Worm (Caenorhabditis elegans) whole organism, L4 larva: Measurements from ENCODE around the gene nono-1.

Experiments
- D1046.2 ChIP-seq: fragments of 200-800 bp; sonication (Bioruptor generic); IDR thresholded peaks from 2 replicates; pipeline ENCODE4 v1.3.6; 2022; ENCODE audit warnings: missing genetic modification characterization, missing compliant biosample characterization
- F49E8.2 ChIP-seq: sonication (generic microtip); optimal IDR thresholded peaks from 2 replicates; lab custom pipeline; 2016; ENCODE audit warnings: missing compliant biosample characterization, mild to moderate bottlenecking, missing genetic modification characterization, borderline replicate concordance
- T20F7.1 ChIP-seq: fragments of 200-800 bp; sonication (Bioruptor generic); optimal IDR thresholded peaks from 2 replicates; lab custom pipeline; 2018; ENCODE audit warnings: mild to moderate bottlenecking, missing genetic modification characterization, missing compliant biosample characterization
- T26A8.4 ChIP-seq: fragments of 200-800 bp; sonication (Bioruptor generic); IDR thresholded peaks from 2 replicates; pipeline ENCODE4 v1.3.6; 2022; ENCODE audit warnings: missing genetic modification characterization, missing compliant biosample characterization
- Y105C5A.15 ChIP-seq: fragments of 200-800 bp; sonication (Bioruptor generic); IDR thresholded peaks from 2 replicates; pipeline ENCODE4 v1.3.6; 2022; ENCODE audit warnings: missing genetic modification characterization, missing compliant biosample characterization
- Y48G9A.11 ChIP-seq: fragments of 200-800 bp; sonication (Bioruptor generic); IDR thresholded peaks from 2 replicates; pipeline ENCODE4 v1.3.6; 2022; ENCODE audit warnings: missing genetic modification reagents, missing genetic modification characterization, missing compliant biosample characterization
- Y5F2A.4 ChIP-seq: fragments of 200-800 bp; sonication (Bioruptor generic); optimal IDR thresholded peaks from 2 replicates; lab custom pipeline; 2018; ENCODE audit warnings: mild to moderate bottlenecking, missing genetic modification characterization, missing compliant biosample characterization
- Y75B8A.6 ChIP-seq: fragments of 200-800 bp; sonication (Bioruptor generic); IDR thresholded peaks from 2 replicates; pipeline ENCODE4 v1.3.6; 2022; ENCODE audit warnings: missing genetic modification reagents, missing genetic modification characterization, missing compliant biosample characterization
- ZK546.5 ChIP-seq, 2 experiments: sonication (generic microtip); optimal IDR thresholded peaks; 2 replicates each; lab custom pipeline; 2017; ENCODE audit warnings: missing biosample characterization in 2 of 2, missing genetic modification characterization in 2 of 2
- aly-2 ChIP-seq: sonication (generic microtip); optimal IDR thresholded peaks from 2 replicates; lab custom pipeline; 2018; ENCODE audit warnings: missing biosample characterization, missing genetic modification characterization
- attf-4 ChIP-seq: sonication (generic microtip); optimal IDR thresholded peaks from 3 replicates; lab custom pipeline; 2017; ENCODE audit warnings: missing biosample characterization, missing genetic modification characterization
- ceh-20 ChIP-seq: fragments of 200-800 bp; sonication (Bioruptor generic); IDR thresholded peaks from 2 replicates; pipeline ENCODE4 v1.3.6; 2022; ENCODE audit warnings: missing genetic modification reagents, missing genetic modification characterization, missing compliant biosample characterization
- ceh-32 ChIP-seq: sonication (generic microtip); optimal IDR thresholded peaks from 2 replicates; lab custom pipeline; 2016; ENCODE audit warnings: mild to moderate bottlenecking, missing genetic modification characterization, missing compliant biosample characterization; ENCODE audit not compliant: poor library complexity
- ceh-44 ChIP-seq: fragments of 200-800 bp; sonication (Bioruptor generic); IDR thresholded peaks from 2 replicates; pipeline ENCODE4 v1.3.6; 2022; ENCODE audit warnings: missing genetic modification reagents, missing genetic modification characterization, missing compliant biosample characterization
- ceh-62 ChIP-seq: sonication (generic microtip); optimal IDR thresholded peaks from 2 replicates; lab custom pipeline; 2017; ENCODE audit warnings: missing biosample characterization, missing genetic modification characterization
- ces-1 ChIP-seq: fragments of 150-350 bp; sonication (generic microtip); optimal IDR thresholded peaks from 4 replicates; lab custom pipeline; 2014; ENCODE audit warnings: missing biosample characterization, missing genetic modification reagents, missing genetic modification characterization
- cey-2 ChIP-seq: sonication (generic microtip); optimal IDR thresholded peaks from 3 replicates; lab custom pipeline; 2017; ENCODE audit warnings: missing genetic modification characterization, mild to moderate bottlenecking, missing compliant biosample characterization, antibody characterized with exemption, borderline replicate concordance; ENCODE audit not compliant: insufficient read depth
- ctbp-1 ChIP-seq: fragments of 200-800 bp; sonication (Bioruptor generic); IDR thresholded peaks from 2 replicates; pipeline ENCODE4 v1.3.6; 2022; ENCODE audit warnings: missing genetic modification reagents, missing genetic modification characterization, missing compliant biosample characterization
- daf-12 ChIP-seq: fragments of 150-350 bp; optimal IDR thresholded peaks from 2 replicates; lab custom pipeline; 2014; ENCODE audit warnings: missing biosample characterization, missing genetic modification reagents, missing genetic modification characterization
- daf-19 ChIP-seq: fragments of 200-800 bp; sonication (Bioruptor generic); conservative IDR thresholded peaks from 2 replicates; pipeline ENCODE4 v1.3.6; 2022; ENCODE audit warnings: missing genetic modification characterization, missing compliant biosample characterization
- dmd-9 ChIP-seq: fragments of 200-800 bp; sonication (Bioruptor generic); IDR thresholded peaks from 2 replicates; pipeline ENCODE4 v1.3.6; 2022; ENCODE audit warnings: missing genetic modification reagents, missing genetic modification characterization, missing compliant biosample characterization
- duxl-1 ChIP-seq: sonication (generic microtip); optimal IDR thresholded peaks from 2 replicates; lab custom pipeline; 2016; ENCODE audit warnings: mild to moderate bottlenecking, missing genetic modification characterization, moderate library complexity, missing compliant biosample characterization; ENCODE audit not compliant: poor library complexity
- fos-1 ChIP-seq: fragments of 150-350 bp; optimal IDR thresholded peaks from 2 replicates; lab custom pipeline; 2014; ENCODE audit warnings: missing biosample characterization, missing genetic modification characterization
- hlh-30 ChIP-seq: sonication (generic microtip); optimal IDR thresholded peaks from 2 replicates; lab custom pipeline; 2017; ENCODE audit warnings: antibody characterized with exemption, mild to moderate bottlenecking, missing genetic modification characterization, missing compliant biosample characterization; ENCODE audit not compliant: insufficient read depth
- lim-7 ChIP-seq: fragments of 200-800 bp; sonication (Bioruptor generic); IDR thresholded peaks from 2 replicates; pipeline ENCODE4 v1.3.6; 2022; ENCODE audit warnings: missing genetic modification characterization, missing compliant biosample characterization
- lin-13 ChIP-seq: fragments of 150-350 bp; optimal IDR thresholded peaks from 2 replicates; lab custom pipeline; 2014; ENCODE audit warnings: missing biosample characterization, missing genetic modification reagents, missing genetic modification characterization
- lin-29 ChIP-seq: fragments of 200-800 bp; sonication (Bioruptor generic); IDR thresholded peaks from 2 replicates; pipeline ENCODE4 v1.3.6; 2022; ENCODE audit warnings: missing genetic modification reagents, missing genetic modification characterization, missing compliant biosample characterization
- lin-38 ChIP-seq: fragments of 200-800 bp; sonication (Bioruptor generic); IDR thresholded peaks from 2 replicates; pipeline ENCODE4 v1.3.6; 2022; ENCODE audit warnings: missing genetic modification reagents, missing genetic modification characterization, missing compliant biosample characterization
- madf-5 ChIP-seq, 2 experiments: fragments of 200-800 bp; sonication (Bioruptor generic); IDR thresholded peaks; 2 replicates each; pipeline ENCODE4 v1.3.6; 2022; ENCODE audit warnings: missing compliant biosample characterization in 2 of 2, missing genetic modification characterization in 2 of 2
- madf-9 ChIP-seq: fragments of 200-800 bp; sonication (Bioruptor generic); conservative IDR thresholded peaks from 2 replicates; pipeline ENCODE4 v1.3.6; 2022; ENCODE audit warnings: missing genetic modification reagents, missing genetic modification characterization, missing compliant biosample characterization
- mdl-1 ChIP-seq, 2 experiments: fragments of 150-350 bp in 1 of 2; sonication (generic microtip) in 1 of 2; optimal IDR thresholded peaks; 2 replicates each; lab custom pipeline; 2014 to 2017; ENCODE audit warnings: missing biosample characterization in 2 of 2, missing genetic modification characterization in 2 of 2
- mdt-29 ChIP-seq: fragments of 200-800 bp; sonication (Bioruptor generic); IDR thresholded peaks from 2 replicates; pipeline ENCODE4 v1.3.6; 2022; ENCODE audit warnings: missing genetic modification reagents, missing genetic modification characterization, missing compliant biosample characterization
- mes-2 ChIP-seq: sonication (generic microtip); optimal IDR thresholded peaks from 2 replicates; lab custom pipeline; 2016; ENCODE audit warnings: missing genotype, mild to moderate bottlenecking, missing genetic modification characterization, missing compliant biosample characterization; ENCODE audit not compliant: poor library complexity, severe bottlenecking
- mxl-2 ChIP-seq: fragments of 200-800 bp; sonication (Bioruptor generic); conservative IDR thresholded peaks from 2 replicates; pipeline ENCODE4 v1.3.6; 2022; ENCODE audit warnings: missing genetic modification reagents, missing genetic modification characterization, missing compliant biosample characterization
- nhr-11 ChIP-seq: fragments of 150-350 bp; optimal IDR thresholded peaks from 2 replicates; lab custom pipeline; 2014; ENCODE audit warnings: missing biosample characterization, missing genetic modification characterization
- nhr-111 ChIP-seq: fragments of 200-800 bp; sonication (Bioruptor generic); optimal IDR thresholded peaks from 2 replicates; lab custom pipeline; 2018; ENCODE audit warnings: mild to moderate bottlenecking, missing genetic modification characterization, missing compliant biosample characterization
- nhr-237 ChIP-seq: sonication (generic microtip); optimal IDR thresholded peaks from 2 replicates; lab custom pipeline; 2017; ENCODE audit warnings: missing biosample characterization, missing genetic modification characterization
- nhr-25 ChIP-seq: sonication (generic microtip); optimal IDR thresholded peaks from 2 replicates; lab custom pipeline; 2017; ENCODE audit warnings: missing genetic modification characterization, mild to moderate bottlenecking, missing compliant biosample characterization, antibody characterized with exemption, moderate library complexity, borderline replicate concordance; ENCODE audit not compliant: insufficient read depth
- snpc-4 ChIP-seq: fragments of 150-350 bp; optimal IDR thresholded peaks from 2 replicates; lab custom pipeline; 2014; ENCODE audit warnings: missing biosample characterization, missing genetic modification characterization
- spr-1 ChIP-seq: sonication (generic microtip); optimal IDR thresholded peaks from 2 replicates; lab custom pipeline; 2016; ENCODE audit warnings: mild to moderate bottlenecking, missing genetic modification characterization, missing compliant biosample characterization
- spr-3 ChIP-seq: fragments of 200-800 bp; sonication (Bioruptor generic); optimal IDR thresholded peaks from 2 replicates; lab custom pipeline; 2018; ENCODE audit warnings: mild to moderate bottlenecking, missing genetic modification characterization, missing compliant biosample characterization
- tra-1 ChIP-seq: fragments of 200-800 bp; sonication (Bioruptor generic); IDR thresholded peaks from 2 replicates; pipeline ENCODE4 v1.3.6; 2022; ENCODE audit warnings: missing genetic modification reagents, missing genetic modification characterization, missing compliant biosample characterization
- unc-62 ChIP-seq, 3 experiments: fragments of 150-350 bp in 1 of 3; sonication (generic microtip); optimal IDR thresholded peaks in 2 of 3; peaks in 1 of 3; 1 replicate in 1 of 3; 2 replicates in 2 of 3; lab custom pipeline; 2014 to 2017; ENCODE audit warnings: missing biosample characterization in 3 of 3, missing genetic modification characterization in 3 of 3, missing genetic modification reagents in 3 of 3, missing genotype in 1 of 3
- zfp-2 ChIP-seq: sonication (generic microtip); optimal IDR thresholded peaks from 2 replicates; lab custom pipeline; 2016; ENCODE audit warnings: mild to moderate bottlenecking, missing genetic modification characterization, missing compliant biosample characterization
- zip-11 ChIP-seq: fragments of 200-800 bp; sonication (Bioruptor generic); IDR thresholded peaks from 2 replicates; pipeline ENCODE4 v1.3.6; 2022; ENCODE audit warnings: missing genetic modification characterization, missing compliant biosample characterization
- ztf-11 ChIP-seq: fragments of 150-350 bp; optimal IDR thresholded peaks from 2 replicates; lab custom pipeline; 2014; ENCODE audit warnings: missing biosample characterization, missing genetic modification characterization
- ztf-7 ChIP-seq: fragments of 150-350 bp; optimal IDR thresholded peaks from 2 replicates; lab custom pipeline; 2014; ENCODE audit warnings: missing biosample characterization, missing genetic modification characterization

nono-1 gene

DNA sequence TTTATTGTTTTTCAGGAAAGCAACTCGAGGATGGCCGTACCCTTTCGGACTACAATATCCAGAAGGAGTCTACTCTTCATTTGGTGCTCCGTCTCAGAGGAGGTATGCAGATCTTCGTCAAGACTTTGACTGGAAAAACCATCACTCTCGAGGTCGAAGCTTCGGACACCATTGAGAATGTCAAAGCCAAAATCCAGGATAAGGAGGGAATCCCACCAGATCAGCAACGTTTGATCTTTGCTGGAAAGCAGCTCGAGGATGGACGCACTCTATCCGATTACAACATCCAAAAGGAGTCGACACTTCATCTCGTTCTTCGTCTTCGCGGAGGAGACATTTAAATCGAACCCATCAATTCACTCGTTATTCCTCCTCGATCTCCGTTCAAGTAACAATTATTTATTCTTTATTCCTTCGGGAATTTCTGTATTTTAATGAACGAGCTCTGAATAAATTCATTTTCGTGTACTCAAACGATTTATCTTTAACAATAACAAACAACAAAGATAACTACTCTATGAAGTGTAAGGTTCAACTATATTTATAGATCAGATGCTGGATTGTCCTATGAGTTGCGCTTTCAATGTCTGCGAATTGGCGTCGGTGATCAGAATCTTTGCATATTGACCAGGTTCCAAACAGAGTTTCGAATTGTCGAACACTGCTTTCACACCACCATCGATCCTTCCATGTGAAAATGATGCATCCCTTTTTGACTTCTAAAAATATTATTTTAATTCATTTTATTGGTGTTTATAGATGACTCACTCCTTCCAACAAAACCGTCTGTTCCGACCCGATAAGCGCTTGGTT, 14.5 kb downstream of the nono-1 start (continued):
- TF ChIP-seq madf-5 (GFP tag; IDR thresholded peaks at IDR 0.05; lab: Robert Waterston, UW) (no peak; a peak in 1 of 4 replicates), mxl-2 (no peak), madf-9 (GFP tag; lab: Robert Waterston, UW) (no peak; the same call in 1 of the 2 replicates), lim-7 (peak; percentile 66), attf-4 (tag; lab: Kevin White, UChicago) (peak; percentile 46), snpc-4 (no peak), ceh-20 (GFP tag; lab: Robert Waterston, UW) (peak; percentile 8; the same call in 1 of the 2 replicates), D1046.2 (GFP tag; lab: Robert Waterston, UW) (no peak), cey-2 (tag; lab: Kevin White, UChicago) (peak; percentile 42), ceh-32 (tag; lab: Kevin White, UChicago) (no peak), Y75B8A.6 (peak; percentile 75), daf-12 (tag; lab: Kevin White, UChicago) (no peak), ztf-11 (tag; lab: Kevin White, UChicago) (no peak), lin-13 (GFP tag; lab: Kevin White, UChicago) (peak; percentile 79), ctbp-1 (0 out of 2 replicates have a peak, but pooled peaks have one; percentile 18), aly-2 (tag; lab: Kevin White, UChicago) (peak; percentile 55), Y48G9A.11 (peak; percentile 25), ztf-7 (tag; lab: Kevin White, UChicago) (no peak), fos-1 (tag; lab: Kevin White, UChicago) (no peak), mdt-29 (GFP tag; lab: Robert Waterston, UW) (peak; percentile 62), nhr-11 (tag; lab: Kevin White, UChicago) (no peak), hlh-30 (tag; lab: Kevin White, UChicago) (peak; percentile 35), ZK546.5 (tag; optimal IDR thresholded peaks at IDR 0.05; lab: Kevin White, UChicago) (no peak), ceh-44 (GFP tag; lab: Robert Waterston, UW) (no peak), nhr-111 (GFP tag; lab: Kevin White, UChicago) (peak; percentile 31), mdl-1 (tag; optimal IDR thresholded peaks at IDR 0.05; lab: Kevin White, UChicago) (peak in 1 of 2 experiments; percentile 20), T20F7.1 (GFP tag; lab: Kevin White, UChicago) (peak; percentile 79), tra-1 (GFP tag; lab: Robert Waterston, UW) (no peak), unc-62 (GFP tag; optimal IDR thresholded peaks at IDR 0.05 in 1 of 2; lab: Kevin White, UChicago) (peak in 1 of 2 experiments; percentile 90), unc-62 (tag; optimal IDR thresholded peaks at IDR 0.05; lab: Kevin White, UChicago) (no peak), lin-29 (GFP tag; lab: Robert Waterston, UW) (no peak), daf-19 (peak; percentile 55; the same call in 1 of the 2 replicates), T26A8.4 (GFP tag; lab: Robert Waterston, UW) (peak; percentile 91), ceh-62 (tag; lab: Kevin White, UChicago) (no peak), nhr-25 (no peak), dmd-9 (GFP tag; lab: Robert Waterston, UW) (peak; percentile 59; the same call in 1 of the 2 replicates), zip-11 (GFP tag; lab: Robert Waterston, UW) (no peak), spr-1 (tag; lab: Kevin White, UChicago) (peak; percentile 46), mes-2 (tag; lab: Kevin White, UChicago) (peak; percentile 64), zfp-2 (tag; lab: Kevin White, UChicago) (no peak), nhr-237 (no peak), ces-1 (GFP tag; lab: Kevin White, UChicago) (no peak), F49E8.2 (tag; lab: Kevin White, UChicago) (peak; percentile 14), duxl-1 (tag; lab: Kevin White, UChicago) (peak; percentile 5), lin-38 (peak; percentile 70), Y105C5A.15 (no peak), Y5F2A.4 (GFP tag; lab: Kevin White, UChicago) (peak; percentile 39), spr-3 (GFP tag; lab: Kevin White, UChicago) (no peak)
